Worm (Caenorhabditis elegans) whole organism, early embryonic: ENCODE measurements around the gene cdl-1.
A peak's percentile ranks its signal among the peaks of the same experiment; 100 is the strongest.

Experiments
- B0310.2 ChIP-seq: sonication (generic microtip); optimal IDR thresholded peaks from 2 replicates; lab custom pipeline; 2016; ENCODE audit warnings: mild to moderate bottlenecking, missing genetic modification characterization, missing compliant biosample characterization
- F13C5.2 ChIP-seq: sonication (generic microtip); optimal IDR thresholded peaks from 2 replicates; lab custom pipeline; 2017; ENCODE audit warnings: mild to moderate bottlenecking, missing genetic modification characterization, inconsistent platforms, missing compliant biosample characterization
- aly-1 ChIP-seq: sonication (generic microtip); optimal IDR thresholded peaks from 2 replicates; lab custom pipeline; 2016; ENCODE audit warnings: missing genetic modification characterization, missing compliant biosample characterization
- ama-1 ChIP-seq: fragments of 150-350 bp; optimal IDR thresholded peaks from 2 replicates; lab custom pipeline; 2014
- ceh-13 ChIP-seq: fragments of 200-800 bp; sonication (Bioruptor generic); optimal IDR thresholded peaks from 2 replicates; lab custom pipeline; 2018; ENCODE audit warnings: mild to moderate bottlenecking, missing genetic modification characterization, missing compliant biosample characterization
- ceh-36 ChIP-seq: sonication (generic microtip); optimal IDR thresholded peaks from 2 replicates; lab custom pipeline; 2016; ENCODE audit warnings: missing genetic modification characterization, inconsistent platforms, missing compliant biosample characterization
- ets-7 ChIP-seq: sonication (generic microtip); optimal IDR thresholded peaks from 2 replicates; lab custom pipeline; 2016; ENCODE audit warnings: missing genotype, missing genetic modification characterization, missing compliant biosample characterization
- flt-1 ChIP-seq: fragments of 200-800 bp; sonication (Bioruptor generic); IDR thresholded peaks from 2 replicates; pipeline ENCODE4 v1.3.6; 2022; ENCODE audit warnings: missing genetic modification characterization, missing compliant biosample characterization
- hmbx-1 ChIP-seq: sonication (generic microtip); optimal IDR thresholded peaks from 2 replicates; lab custom pipeline; 2016; ENCODE audit warnings: mild to moderate bottlenecking, missing genetic modification characterization, missing compliant biosample characterization
- hmg-4 ChIP-seq: fragments of 200-800 bp; sonication (Bioruptor generic); optimal IDR thresholded peaks from 2 replicates; lab custom pipeline; 2018; ENCODE audit warnings: mild to moderate bottlenecking, missing genetic modification characterization, missing compliant biosample characterization
- hnd-1 ChIP-seq: sonication (generic microtip); optimal IDR thresholded peaks from 2 replicates; lab custom pipeline; 2016; ENCODE audit warnings: missing genetic modification characterization, missing compliant biosample characterization
- pes-1 ChIP-seq: fragments of 200-800 bp; sonication (Bioruptor generic); IDR thresholded peaks from 2 replicates; pipeline ENCODE4 v1.3.6; 2022; ENCODE audit warnings: missing genetic modification reagents, missing genetic modification characterization, missing compliant biosample characterization
- scrt-1 ChIP-seq: fragments of 200-800 bp; sonication (Bioruptor generic); IDR thresholded peaks from 2 replicates; pipeline ENCODE4 v1.3.6; 2022; ENCODE audit warnings: missing genetic modification characterization, missing compliant biosample characterization
- sea-1 ChIP-seq: fragments of 200-800 bp; sonication (Bioruptor generic); conservative IDR thresholded peaks from 2 replicates; pipeline ENCODE4 v1.3.6; 2022; ENCODE audit warnings: missing genetic modification characterization, missing compliant biosample characterization
- tbx-11 ChIP-seq: fragments of 200-800 bp; sonication (Bioruptor generic); IDR thresholded peaks from 2 replicates; pipeline ENCODE4 v1.3.6; 2022; ENCODE audit warnings: missing genetic modification characterization, missing compliant biosample characterization
- tbx-37 ChIP-seq: fragments of 200-800 bp; sonication (Bioruptor generic); conservative IDR thresholded peaks from 2 replicates; pipeline ENCODE4 v1.3.6; 2022; ENCODE audit warnings: missing genetic modification reagents, missing genetic modification characterization, missing compliant biosample characterization
- tra-4 ChIP-seq: sonication (generic microtip); optimal IDR thresholded peaks from 2 replicates; lab custom pipeline; 2017; ENCODE audit warnings: missing genetic modification characterization, missing compliant biosample characterization

Gene cdl-1

ce11 chrII:10787240-10787639, 2.0 kb downstream of the cdl-1 start, which contains the start of gene tag-209:
TSS of gene tag-209 (plus strand) at chrII:10787312.
- TF ChIP-seq sea-1 (no peak), hnd-1 (tag; lab: Kevin White, UChicago) (no peak), scrt-1 (GFP tag; lab: Robert Waterston, UW) (no peak), pes-1 (GFP tag; lab: Robert Waterston, UW) (0 out of 2 replicates have a peak, but pooled peaks have one; percentile 5), tra-4 (no peak), ama-1 (lab: Kevin White, UChicago) (peak; percentile 87), aly-1 (tag; lab: Kevin White, UChicago) (no peak), tbx-11 (GFP tag; lab: Robert Waterston, UW) (no peak)

ce11 chrII:10792611-10793010, 7.4 kb downstream of the cdl-1 start:
- TF ChIP-seq tbx-11 (GFP tag; lab: Robert Waterston, UW) = no peak
- no peak for TF ChIP-seq hmg-4
- TF ChIP-seq F13C5.2 (tag; lab: Kevin White, UChicago) = no peak
- no peak for TF ChIP-seq pes-1 (GFP tag; lab: Robert Waterston, UW)
- TF ChIP-seq hmbx-1 (tag; lab: Kevin White, UChicago) = no peak

ce11 chrII:10793393-10793792, 8.1 kb downstream of the cdl-1 start, which contains the start of gene vps-11:
TSS of gene vps-11 (minus strand) at chrII:10793493.
- TF ChIP-seq scrt-1 (GFP tag; lab: Robert Waterston, UW) (no peak), hmbx-1 (tag; lab: Kevin White, UChicago) (no peak), F13C5.2 (tag; lab: Kevin White, UChicago) (no peak), hmg-4 (no peak), aly-1 (tag; lab: Kevin White, UChicago) (no peak), ceh-36 (tag; lab: Kevin White, UChicago) (no peak), ama-1 (lab: Kevin White, UChicago) (no peak), sea-1 (no peak)

ce11 chrII:10796194-10796593, 10.9 kb downstream of the cdl-1 start, which contains the start of gene set-14:
TSS of gene set-14 (minus strand) at chrII:10796294.
- TF ChIP-seq tbx-37 (GFP tag; lab: Robert Waterston, UW) (no peak), scrt-1 (GFP tag; lab: Robert Waterston, UW) (no peak), F13C5.2 (tag; lab: Kevin White, UChicago) (no peak), ets-7 (tag; lab: Kevin White, UChicago) (no peak), hnd-1 (tag; lab: Kevin White, UChicago) (no peak), pes-1 (GFP tag; lab: Robert Waterston, UW) (no peak), ama-1 (lab: Kevin White, UChicago) (no peak), tra-4 (no peak), hmbx-1 (tag; lab: Kevin White, UChicago) (no peak), tbx-11 (GFP tag; lab: Robert Waterston, UW) (no peak), sea-1 (no peak)

ce11 chrII:10798429-10798893, 13.2 kb downstream of the cdl-1 start, which contains the start of gene npp-19:
TSS of gene npp-19 (minus strand) at chrII:10798479.
- TF ChIP-seq F13C5.2 (tag; lab: Kevin White, UChicago) (peak; percentile 53), hnd-1 (tag; lab: Kevin White, UChicago) (no peak), ets-7 (tag; lab: Kevin White, UChicago) (no peak), tra-4 (no peak), ceh-13 (GFP tag; lab: Kevin White, UChicago) (no peak), hmbx-1 (tag; lab: Kevin White, UChicago) (no peak), tbx-11 (GFP tag; lab: Robert Waterston, UW) (0 out of 2 replicates have a peak, but pooled peaks have one; percentile 41), sea-1 (no peak)

ce11 chrII:10800209-10800608, 15.0 kb downstream of the cdl-1 start:
- TF ChIP-seq ceh-36 (tag; lab: Kevin White, UChicago) = no peak
- TF ChIP-seq hnd-1 (tag; lab: Kevin White, UChicago) = no peak
- no peak for TF ChIP-seq pes-1 (GFP tag; lab: Robert Waterston, UW)
- TF ChIP-seq tbx-37 (GFP tag; lab: Robert Waterston, UW) = no peak
- TF ChIP-seq flt-1 (GFP tag; lab: Robert Waterston, UW) = no peak
- TF ChIP-seq F13C5.2 (tag; lab: Kevin White, UChicago) = no peak
- no peak for TF ChIP-seq tra-4
- TF ChIP-seq tbx-11 (GFP tag; lab: Robert Waterston, UW) = no peak
- no peak for TF ChIP-seq hmg-4
- no peak for TF ChIP-seq ceh-13 (GFP tag; lab: Kevin White, UChicago)
- no peak for TF ChIP-seq aly-1 (tag; lab: Kevin White, UChicago)
- no peak for TF ChIP-seq ama-1 (lab: Kevin White, UChicago)
- TF ChIP-seq scrt-1 (GFP tag; lab: Robert Waterston, UW) = no peak
- TF ChIP-seq ets-7 (tag; lab: Kevin White, UChicago) = no peak
- TF ChIP-seq B0310.2 (tag; lab: Kevin White, UChicago) = no peak
- no peak for TF ChIP-seq sea-1
- TF ChIP-seq hmbx-1 (tag; lab: Kevin White, UChicago) = no peak

- TF ChIP-seq F13C5.2 (tag; lab: Kevin White, UChicago) (no peak), hmbx-1 (tag; lab: Kevin White, UChicago) (no peak), ceh-36 (tag; lab: Kevin White, UChicago) (no peak), ets-7 (tag; lab: Kevin White, UChicago) (no peak), B0310.2 (tag; lab: Kevin White, UChicago) (no peak), ceh-13 (GFP tag; lab: Kevin White, UChicago) (no peak), scrt-1 (GFP tag; lab: Robert Waterston, UW) (no peak)
Measured at ce11 chrII:10804442-10804841, 19.2 kb downstream of the cdl-1 start.

ce11 chrII:10804907-10805306, 19.7 kb downstream of the cdl-1 start:
- TF ChIP-seq hnd-1 (tag; lab: Kevin White, UChicago) (no peak), scrt-1 (GFP tag; lab: Robert Waterston, UW) (no peak), hmbx-1 (tag; lab: Kevin White, UChicago) (no peak), sea-1 (no peak), tra-4 (no peak), tbx-11 (GFP tag; lab: Robert Waterston, UW) (no peak), aly-1 (tag; lab: Kevin White, UChicago) (no peak), ceh-36 (tag; lab: Kevin White, UChicago) (no peak), hmg-4 (no peak), F13C5.2 (tag; lab: Kevin White, UChicago) (no peak)
